Fruit fly (Drosophila melanogaster) whole organism, embryonic: ENCODE results near the gene CG3434.

ENCODE experiments used
- Abd-B ChIP-seq: fragments of 200-800 bp; sonication (Bioruptor generic); optimal IDR thresholded peaks from 2 replicates; lab custom pipeline; 2018; ENCODE audit warnings: missing biosample characterization, mild to moderate bottlenecking, missing genetic modification characterization, moderate library complexity
- Aef1 ChIP-seq: fragments of 200-800 bp; sonication (Bioruptor generic); IDR thresholded peaks from 3 replicates; pipeline ENCODE4 v1.3.6; 2022; ENCODE audit warnings: missing biosample characterization, missing genetic modification characterization
- Asciz ChIP-seq: fragments of 200-800 bp; sonication (Bioruptor generic); optimal IDR thresholded peaks from 2 replicates; lab custom pipeline; 2017; ENCODE audit warnings: missing biosample characterization, mild to moderate bottlenecking, missing genetic modification characterization, missing genetic modification reagents
- CG10431 ChIP-seq: fragments of 200-800 bp; sonication (Bioruptor generic); optimal IDR thresholded peaks from 3 replicates; lab custom pipeline; 2018; ENCODE audit warnings: missing biosample characterization, mild to moderate bottlenecking, missing genetic modification characterization
- CG10543 ChIP-seq: fragments of 200-800 bp; sonication (Bioruptor generic); optimal IDR thresholded peaks from 3 replicates; lab custom pipeline; 2017; ENCODE audit warnings: missing biosample characterization, mild to moderate bottlenecking, missing genetic modification characterization, moderate library complexity
- CG11093 ChIP-seq: fragments of 200-800 bp; sonication (Bioruptor generic); IDR thresholded peaks from 3 replicates; pipeline ENCODE4 v1.3.6; 2022; ENCODE audit warnings: missing biosample characterization, missing genetic modification characterization
- CG11504 ChIP-seq: fragments of 200-800 bp; sonication (Bioruptor generic); optimal IDR thresholded peaks from 3 replicates; lab custom pipeline; 2019; ENCODE audit warnings: missing biosample characterization, mild to moderate bottlenecking, missing genetic modification characterization, moderate library complexity
- CG12104 ChIP-seq: fragments of 200-800 bp; sonication (Bioruptor generic); optimal IDR thresholded peaks from 3 replicates; lab custom pipeline; 2016; ENCODE audit warnings: missing biosample characterization, missing genetic modification characterization
- CG12219 ChIP-seq: fragments of 200-800 bp; sonication (Bioruptor generic); optimal IDR thresholded peaks from 3 replicates; lab custom pipeline; 2018; ENCODE audit warnings: missing biosample characterization, mild to moderate bottlenecking, missing genetic modification characterization
- CG12942 ChIP-seq: fragments of 200-800 bp; sonication (Bioruptor generic); optimal IDR thresholded peaks from 3 replicates; lab custom pipeline; 2016; ENCODE audit warnings: missing biosample characterization, missing genetic modification characterization
- CG14441 ChIP-seq: fragments of 200-800 bp; sonication (Bioruptor generic); IDR thresholded peaks from 2 replicates; pipeline ENCODE4 v1.3.6; 2022; ENCODE audit warnings: missing biosample characterization, missing genetic modification characterization
- CG15011 ChIP-seq: fragments of 200-800 bp; sonication (Bioruptor generic); optimal IDR thresholded peaks from 3 replicates; lab custom pipeline; 2018; ENCODE audit warnings: missing biosample characterization, mild to moderate bottlenecking, missing genetic modification characterization
- CG15269 ChIP-seq: fragments of 200-800 bp; sonication (Bioruptor generic); optimal IDR thresholded peaks from 2 replicates; lab custom pipeline; 2018; ENCODE audit warnings: missing biosample characterization, mild to moderate bottlenecking, missing genetic modification characterization, moderate library complexity
- CG15601 ChIP-seq: fragments of 200-800 bp; sonication (Bioruptor generic); optimal IDR thresholded peaks from 3 replicates; lab custom pipeline; 2019; ENCODE audit warnings: missing biosample characterization, mild to moderate bottlenecking, missing genetic modification characterization, moderate library complexity
- CG17385 ChIP-seq: fragments of 200-800 bp; sonication (Bioruptor generic); optimal IDR thresholded peaks from 3 replicates; lab custom pipeline; 2018; ENCODE audit warnings: missing biosample characterization, mild to moderate bottlenecking, missing genetic modification characterization
- CG2129 ChIP-seq: fragments of 200-800 bp; sonication (Bioruptor generic); IDR thresholded peaks from 2 replicates; pipeline ENCODE4 v1.3.6; 2022; ENCODE audit warnings: missing biosample characterization, missing genetic modification characterization; ENCODE audit not compliant: partially characterized antibody
- CG2678 ChIP-seq: fragments of 200-800 bp; sonication (Bioruptor generic); optimal IDR thresholded peaks from 3 replicates; lab custom pipeline; 2019; ENCODE audit warnings: missing biosample characterization, mild to moderate bottlenecking, missing genetic modification characterization, moderate library complexity
- CG2889 ChIP-seq: fragments of 200-800 bp; sonication (Bioruptor generic); IDR thresholded peaks from 3 replicates; pipeline ENCODE4 v1.3.6; 2022; ENCODE audit warnings: missing biosample characterization, missing genetic modification characterization
- CG30020 ChIP-seq: fragments of 200-800 bp; optimal IDR thresholded peaks from 2 replicates; lab custom pipeline; 2019; ENCODE audit warnings: missing biosample characterization, mild to moderate bottlenecking, missing genetic modification characterization, moderate library complexity
- CG31388 ChIP-seq: fragments of 200-800 bp; sonication (Bioruptor generic); optimal IDR thresholded peaks from 2 replicates; lab custom pipeline; 2016; ENCODE audit warnings: missing biosample characterization, missing genetic modification characterization
- CG3163 ChIP-seq: fragments of 200-800 bp; sonication (Bioruptor generic); optimal IDR thresholded peaks from 3 replicates; lab custom pipeline; 2016; ENCODE audit warnings: missing biosample characterization, missing genetic modification characterization
- CG33213 ChIP-seq: fragments of 200-800 bp; sonication (Bioruptor generic); optimal IDR thresholded peaks from 3 replicates; lab custom pipeline; 2016; ENCODE audit warnings: missing biosample characterization, missing genetic modification characterization
- CG34376 ChIP-seq: fragments of 200-800 bp; sonication (Bioruptor generic); optimal IDR thresholded peaks from 2 replicates; lab custom pipeline; 2018; ENCODE audit warnings: missing biosample characterization, mild to moderate bottlenecking, missing genetic modification characterization
- CG6654 ChIP-seq: fragments of 200-800 bp; sonication (Bioruptor generic); optimal IDR thresholded peaks from 2 replicates; lab custom pipeline; 2017; ENCODE audit warnings: missing biosample characterization, mild to moderate bottlenecking, missing genetic modification characterization
- CG6683 ChIP-seq: fragments of 200-800 bp; sonication (Bioruptor generic); optimal IDR thresholded peaks from 2 replicates; lab custom pipeline; 2017; ENCODE audit warnings: missing biosample characterization, mild to moderate bottlenecking, missing genetic modification characterization, missing genetic modification reagents
- CG7271 ChIP-seq: fragments of 200-800 bp; sonication (Bioruptor generic); optimal IDR thresholded peaks from 2 replicates; lab custom pipeline; 2018; ENCODE audit warnings: missing biosample characterization, mild to moderate bottlenecking, missing genetic modification characterization, moderate library complexity
- CG8089 ChIP-seq: fragments of 200-800 bp; sonication (Bioruptor generic); optimal IDR thresholded peaks from 3 replicates; lab custom pipeline; 2016; ENCODE audit warnings: missing biosample characterization, missing genetic modification characterization
- CG9215 ChIP-seq: fragments of 200-800 bp; sonication (Bioruptor generic); IDR thresholded peaks from 2 replicates; pipeline ENCODE4 v1.3.6; 2022; ENCODE audit warnings: missing biosample characterization, missing genetic modification characterization
- Doc2 ChIP-seq: fragments of 200-800 bp; sonication (Bioruptor generic); IDR thresholded peaks from 2 replicates; pipeline ENCODE4 v1.3.6; 2022; ENCODE audit warnings: missing biosample characterization, missing genetic modification characterization
- GATAe ChIP-seq: fragments of 200-800 bp; sonication (Bioruptor generic); conservative IDR thresholded peaks from 2 replicates; pipeline ENCODE4 v1.3.6; 2022; ENCODE audit warnings: missing biosample characterization, missing genetic modification characterization
- HLH3B ChIP-seq: fragments of 200-800 bp; sonication (Bioruptor generic); IDR thresholded peaks from 2 replicates; pipeline ENCODE4 v1.3.6; 2022; ENCODE audit warnings: missing biosample characterization, missing genetic modification characterization
- HmgD ChIP-seq: fragments of 200-800 bp; sonication (Bioruptor generic); optimal IDR thresholded peaks from 3 replicates; lab custom pipeline; 2016; ENCODE audit warnings: missing biosample characterization, missing genetic modification characterization
- Neu2 ChIP-seq: fragments of 200-800 bp; sonication (Bioruptor generic); optimal IDR thresholded peaks from 3 replicates; lab custom pipeline; 2016; ENCODE audit warnings: missing biosample characterization, missing genetic modification characterization, borderline replicate concordance
- Oli ChIP-seq: fragments of 200-800 bp; sonication (Bioruptor generic); optimal IDR thresholded peaks from 2 replicates; lab custom pipeline; 2018; ENCODE audit warnings: missing biosample characterization, mild to moderate bottlenecking, missing genetic modification characterization, moderate library complexity
- Scr ChIP-seq: fragments of 200-800 bp; sonication (Bioruptor generic); IDR thresholded peaks from 2 replicates; pipeline ENCODE4 v1.3.6; 2022; ENCODE audit warnings: missing biosample characterization, missing genetic modification characterization; ENCODE audit not compliant: partially characterized antibody
- Sry-β ChIP-seq: fragments of 200-800 bp; sonication (Bioruptor generic); optimal IDR thresholded peaks from 2 replicates; lab custom pipeline; 2018; ENCODE audit warnings: missing biosample characterization, mild to moderate bottlenecking, missing genetic modification characterization, moderate library complexity
- ab ChIP-seq: fragments of 200-800 bp; sonication (Bioruptor generic); optimal IDR thresholded peaks from 2 replicates; lab custom pipeline; 2016; ENCODE audit warnings: missing biosample characterization, missing genetic modification characterization
- dan ChIP-seq: fragments of 200-800 bp; sonication (Bioruptor generic); IDR thresholded peaks from 2 replicates; pipeline ENCODE4 v1.3.6; 2022; ENCODE audit warnings: missing biosample characterization, missing genetic modification characterization
- disco-r ChIP-seq: fragments of 200-800 bp; sonication (Bioruptor generic); optimal IDR thresholded peaks from 2 replicates; lab custom pipeline; 2016; ENCODE audit warnings: missing biosample characterization, missing genetic modification characterization
- dpn ChIP-seq, 2 experiments: fragments of 200-800 bp; sonication (Bioruptor generic); optimal IDR thresholded peaks; 3 replicates each; lab custom pipeline; 2016; ENCODE audit warnings: missing biosample characterization in 2 of 2, missing genetic modification characterization in 2 of 2
- esg ChIP-seq: fragments of 200-800 bp; sonication (Bioruptor generic); conservative IDR thresholded peaks from 2 replicates; pipeline ENCODE4 v1.3.6; 2022; ENCODE audit warnings: missing biosample characterization, missing genetic modification characterization
- fd102C ChIP-seq: fragments of 200-800 bp; sonication (Bioruptor generic); optimal IDR thresholded peaks from 2 replicates; lab custom pipeline; 2018; ENCODE audit warnings: missing biosample characterization, mild to moderate bottlenecking, missing genetic modification characterization, moderate library complexity
- gsb-n ChIP-seq: fragments of 200-800 bp; sonication (Bioruptor generic); optimal IDR thresholded peaks from 3 replicates; lab custom pipeline; 2018; ENCODE audit warnings: missing biosample characterization, mild to moderate bottlenecking, missing genetic modification characterization
- kni ChIP-seq: fragments of 200-800 bp; sonication (Bioruptor generic); optimal IDR thresholded peaks from 3 replicates; lab custom pipeline; 2017; ENCODE audit warnings: mild to moderate bottlenecking, missing biosample characterization, missing genetic modification reagents, missing genetic modification characterization
- lola ChIP-seq, 3 experiments: fragments of >200 bp in 2 of 3; fragments of 200-800 bp in 1 of 3; sonication (Bioruptor generic) in 1 of 3; optimal IDR thresholded peaks; 2 replicates each; lab custom pipeline; 2017 to 2019; ENCODE audit warnings: missing biosample characterization in 3 of 3, missing genetic modification characterization in 3 of 3, mild to moderate bottlenecking in 1 of 3, moderate library complexity in 1 of 3
- rib ChIP-seq: fragments of 200-800 bp; sonication (Bioruptor generic); IDR thresholded peaks from 2 replicates; pipeline ENCODE4 v1.3.6; 2022; ENCODE audit warnings: missing biosample characterization, missing genetic modification characterization
- slou ChIP-seq: fragments of 200-800 bp; sonication (Bioruptor generic); optimal IDR thresholded peaks from 3 replicates; lab custom pipeline; 2016; ENCODE audit warnings: missing biosample characterization, missing genetic modification characterization
- tup ChIP-seq: fragments of 200-800 bp; sonication (Bioruptor generic); optimal IDR thresholded peaks from 2 replicates; lab custom pipeline; 2016; ENCODE audit warnings: missing biosample characterization, mild to moderate bottlenecking, missing genetic modification characterization, moderate library complexity

Gene CG3434

dm6 chr3L:9426656-9427294 is 33.8 kb downstream of the CG3434 start, which contains the start of the genes Atat and Shc (continued):
- peak; percentile 94 for TF ChIP-seq CG12219 (GFP tag; lab: Kevin White, UChicago)
- peak; percentile 100 for TF ChIP-seq Abd-B (GFP tag; lab: Kevin White, UChicago)
- peak; percentile 96 for TF ChIP-seq CG7271 (tag; lab: Kevin White, UChicago)
- TF ChIP-seq CG8089 (GFP tag; lab: Kevin White, UChicago) = peak; percentile 99
- peak; percentile 95 for TF ChIP-seq CG17385
- peak; percentile 100 for TF ChIP-seq HLH3B (GFP tag; lab: Robert Waterston, UW)
- peak; percentile 100 for TF ChIP-seq dpn (GFP tag; optimal IDR thresholded peaks at IDR 0.05; lab: Kevin White, UChicago)
- TF ChIP-seq CG12942 (GFP tag; lab: Kevin White, UChicago) = peak; percentile 100
- TF ChIP-seq CG34376 (GFP tag; lab: Kevin White, UChicago) = peak; percentile 99
- TF ChIP-seq CG2129 (GFP tag; lab: Robert Waterston, UW) = peak; percentile 76
- peak; percentile 98 for TF ChIP-seq CG31388
- TF ChIP-seq CG2889 = peak; percentile 100
- peak; percentile 98 for TF ChIP-seq CG12104 (GFP tag; lab: Kevin White, UChicago)
- TF ChIP-seq rib (GFP tag; lab: Robert Waterston, UW) = peak; percentile 99
- TF ChIP-seq CG10431 (GFP tag; lab: Kevin White, UChicago) = peak; percentile 86
- TF ChIP-seq CG3163 (GFP tag; lab: Kevin White, UChicago) = peak; percentile 96
- peak; percentile 99 for TF ChIP-seq tup
- TF ChIP-seq CG33213 (GFP tag; lab: Kevin White, UChicago) = peak; percentile 99
- peak; percentile 98 for TF ChIP-seq Oli (tag; lab: Kevin White, UChicago)
- TF ChIP-seq CG15269 (tag; lab: Kevin White, UChicago) = peak; percentile 99
- TF ChIP-seq CG11093 (GFP tag; lab: Robert Waterston, UW) = peak; percentile 100
- TF ChIP-seq CG14441 = peak; percentile 100
- TF ChIP-seq slou = peak; percentile 99
- TF ChIP-seq dan = peak; percentile 99
- TF ChIP-seq ab (GFP tag; lab: Kevin White, UChicago) = peak; percentile 99
- peak; percentile 92 for TF ChIP-seq Asciz (GFP tag; lab: Kevin White, UChicago)
- TF ChIP-seq CG30020 (tag; lab: Kevin White, UChicago) = peak; percentile 90
- TF ChIP-seq lola (GFP tag; optimal IDR thresholded peaks at IDR 0.05; lab: Kevin White, UChicago) = peak in 1 of 3 experiments; percentile 98
- TF ChIP-seq esg (GFP tag; lab: Robert Waterston, UW) = peak; percentile 100
- TF ChIP-seq gsb-n (tag; lab: Kevin White, UChicago) = peak; percentile 97
- peak; percentile 98 for TF ChIP-seq GATAe (GFP tag; lab: Robert Waterston, UW)
- TF ChIP-seq CG11504 (tag; lab: Kevin White, UChicago) = peak; percentile 97
- peak; percentile 100 for TF ChIP-seq Aef1 (GFP tag; lab: Robert Waterston, UW)
- peak; percentile 97 for TF ChIP-seq Neu2 (GFP tag; lab: Kevin White, UChicago)
- TF ChIP-seq CG2678 (tag; lab: Kevin White, UChicago) = peak; percentile 98
- peak; percentile 100 for TF ChIP-seq HmgD (GFP tag; lab: Kevin White, UChicago)
- TF ChIP-seq fd102C (GFP tag; lab: Kevin White, UChicago) = peak; percentile 77
- TF ChIP-seq kni = peak; percentile 85
- peak; percentile 99 for TF ChIP-seq disco-r
- peak; percentile 94 for TF ChIP-seq CG6654 (GFP tag; lab: Kevin White, UChicago)
- TF ChIP-seq CG15601 (tag; lab: Kevin White, UChicago) = peak; percentile 97
- peak; percentile 98 for TF ChIP-seq CG10543 (GFP tag; lab: Kevin White, UChicago)
- TF ChIP-seq Doc2 (GFP tag; lab: Robert Waterston, UW) = peak; percentile 98
- TF ChIP-seq CG6683 = peak; percentile 96
- peak; percentile 93 for TF ChIP-seq Scr (GFP tag; lab: Robert Waterston, UW)
- peak; percentile 61 for TF ChIP-seq Sry-β
- TF ChIP-seq CG15011 (GFP tag; lab: Kevin White, UChicago) = peak; percentile 96
- TF ChIP-seq CG9215 = peak; percentile 100
